Worm (Caenorhabditis elegans) whole organism, late embryonic: Measurements from ENCODE around the gene Y57G11B.3.

Experiments
- C38D4.7 ChIP-seq: fragments of 200-800 bp; sonication (Bioruptor generic); optimal IDR thresholded peaks from 2 replicates; lab custom pipeline; 2018; ENCODE audit warnings: mild to moderate bottlenecking, missing genetic modification characterization, moderate library complexity, missing compliant biosample characterization
- F13H6.1 ChIP-seq: sonication (generic microtip); optimal IDR thresholded peaks from 2 replicates; lab custom pipeline; 2016; ENCODE audit warnings: missing genetic modification characterization, missing compliant biosample characterization
- K02D7.2 ChIP-seq: sonication (generic microtip); optimal IDR thresholded peaks from 2 replicates; lab custom pipeline; 2017; ENCODE audit warnings: mild to moderate bottlenecking, missing genetic modification characterization, missing compliant biosample characterization
- ahr-1 ChIP-seq: sonication (generic microtip); optimal IDR thresholded peaks from 2 replicates; lab custom pipeline; 2016; ENCODE audit warnings: missing genetic modification characterization, missing compliant biosample characterization
- ama-1 ChIP-seq: fragments of 150-350 bp; optimal IDR thresholded peaks from 2 replicates; lab custom pipeline; 2014
- ceh-14 ChIP-seq: sonication (generic microtip); optimal IDR thresholded peaks from 2 replicates; lab custom pipeline; 2016; ENCODE audit warnings: missing genotype, missing genetic modification characterization, missing compliant biosample characterization
- ceh-18 ChIP-seq: sonication (generic microtip); optimal IDR thresholded peaks from 2 replicates; lab custom pipeline; 2016; ENCODE audit warnings: missing genetic modification characterization, missing compliant biosample characterization
- ceh-2 ChIP-seq: sonication (generic microtip); optimal IDR thresholded peaks from 2 replicates; lab custom pipeline; 2016; ENCODE audit warnings: missing genotype, missing genetic modification characterization, missing compliant biosample characterization
- ceh-34 ChIP-seq: sonication (generic microtip); optimal IDR thresholded peaks from 2 replicates; lab custom pipeline; 2016; ENCODE audit warnings: mild to moderate bottlenecking, missing genetic modification characterization, missing compliant biosample characterization
- ceh-45 ChIP-seq: fragments of 200-800 bp; sonication (Bioruptor generic); IDR thresholded peaks from 2 replicates; pipeline ENCODE4 v1.3.6; 2022; ENCODE audit warnings: missing genetic modification reagents, missing genetic modification characterization, missing compliant biosample characterization
- ceh-48 ChIP-seq: sonication (generic microtip); optimal IDR thresholded peaks from 2 replicates; lab custom pipeline; 2016; ENCODE audit warnings: missing genetic modification characterization, inconsistent platforms, missing compliant biosample characterization
- ceh-6 ChIP-seq: fragments of 200-800 bp; sonication (Bioruptor generic); optimal IDR thresholded peaks from 2 replicates; lab custom pipeline; 2018; ENCODE audit warnings: mild to moderate bottlenecking, missing genetic modification characterization, missing compliant biosample characterization
- ceh-9 ChIP-seq: sonication (generic microtip); optimal IDR thresholded peaks from 2 replicates; lab custom pipeline; 2016; ENCODE audit warnings: mild to moderate bottlenecking, missing genetic modification characterization, inconsistent platforms, missing compliant biosample characterization
- che-1 ChIP-seq: sonication (generic microtip); optimal IDR thresholded peaks from 2 replicates; lab custom pipeline; 2016; ENCODE audit warnings: mild to moderate bottlenecking, missing genetic modification characterization, missing compliant biosample characterization
- elt-4 ChIP-seq: sonication (generic microtip); optimal IDR thresholded peaks from 2 replicates; lab custom pipeline; 2016; ENCODE audit warnings: missing genetic modification characterization, missing compliant biosample characterization
- ets-4 ChIP-seq: sonication (generic microtip); optimal IDR thresholded peaks from 2 replicates; lab custom pipeline; 2016; ENCODE audit warnings: missing genetic modification characterization, missing compliant biosample characterization
- eyg-1 ChIP-seq: sonication (generic microtip); optimal IDR thresholded peaks from 2 replicates; lab custom pipeline; 2016; ENCODE audit warnings: missing genotype, missing genetic modification characterization, missing compliant biosample characterization
- fax-1 ChIP-seq: sonication (generic microtip); optimal IDR thresholded peaks from 2 replicates; lab custom pipeline; 2016; ENCODE audit warnings: missing genotype, missing genetic modification characterization, missing compliant biosample characterization
- hlh-15 ChIP-seq: sonication (generic microtip); optimal IDR thresholded peaks from 2 replicates; lab custom pipeline; 2016; ENCODE audit warnings: missing genetic modification characterization, missing compliant biosample characterization
- hlh-30 ChIP-seq: sonication (generic microtip); optimal IDR thresholded peaks from 2 replicates; lab custom pipeline; 2017; ENCODE audit warnings: antibody characterized with exemption, missing genetic modification characterization, missing compliant biosample characterization; ENCODE audit not compliant: insufficient read depth
- hlh-6 ChIP-seq: sonication (generic microtip); optimal IDR thresholded peaks from 2 replicates; lab custom pipeline; 2016; ENCODE audit warnings: missing genotype, missing genetic modification characterization, missing compliant biosample characterization
- hlh-8 ChIP-seq: sonication (generic microtip); optimal IDR thresholded peaks from 2 replicates; lab custom pipeline; 2016; ENCODE audit warnings: missing genotype, missing genetic modification characterization, missing compliant biosample characterization
- lim-6 ChIP-seq: sonication (generic microtip); optimal IDR thresholded peaks from 2 replicates; lab custom pipeline; 2016; ENCODE audit warnings: missing genetic modification characterization, missing compliant biosample characterization
- lin-11 ChIP-seq: fragments of 200-800 bp; sonication (Bioruptor generic); optimal IDR thresholded peaks from 2 replicates; lab custom pipeline; 2018; ENCODE audit warnings: mild to moderate bottlenecking, missing genetic modification characterization, missing compliant biosample characterization
- madf-2 ChIP-seq: sonication (generic microtip); optimal IDR thresholded peaks from 2 replicates; lab custom pipeline; 2017; ENCODE audit warnings: missing genetic modification characterization, missing compliant biosample characterization
- mec-3 ChIP-seq: sonication (generic microtip); optimal IDR thresholded peaks from 2 replicates; lab custom pipeline; 2016; ENCODE audit warnings: borderline replicate concordance, missing genetic modification characterization, missing compliant biosample characterization
- nhr-11 ChIP-seq: fragments of 150-350 bp; optimal IDR thresholded peaks from 2 replicates; lab custom pipeline; 2014; ENCODE audit warnings: missing biosample characterization, missing genetic modification characterization
- npax-4 ChIP-seq: sonication (generic microtip); optimal IDR thresholded peaks from 2 replicates; lab custom pipeline; 2016; ENCODE audit warnings: missing genetic modification characterization, missing compliant biosample characterization
- odd-2 ChIP-seq: sonication (generic microtip); optimal IDR thresholded peaks from 2 replicates; lab custom pipeline; 2017; ENCODE audit warnings: antibody characterized with exemption, mild to moderate bottlenecking, missing genetic modification characterization, missing compliant biosample characterization
- pag-3 ChIP-seq: sonication (generic microtip); optimal IDR thresholded peaks from 2 replicates; lab custom pipeline; 2016; ENCODE audit warnings: missing compliant biosample characterization, missing genetic modification characterization, borderline replicate concordance
- pax-1 ChIP-seq: fragments of 150-350 bp; optimal IDR thresholded peaks from 2 replicates; lab custom pipeline; 2014; ENCODE audit warnings: missing biosample characterization, missing genetic modification characterization
- pha-2 ChIP-seq: sonication (generic microtip); optimal IDR thresholded peaks from 2 replicates; lab custom pipeline; 2017; ENCODE audit warnings: mild to moderate bottlenecking, missing genetic modification characterization, missing compliant biosample characterization
- pqm-1 ChIP-seq: sonication (generic microtip); optimal IDR thresholded peaks from 2 replicates; lab custom pipeline; 2016; ENCODE audit warnings: missing genetic modification characterization, missing compliant biosample characterization
- pros-1 ChIP-seq: fragments of 150-350 bp; optimal IDR thresholded peaks from 2 replicates; lab custom pipeline; 2014; ENCODE audit warnings: missing biosample characterization, missing genetic modification reagents, missing genetic modification characterization
- ref-2 ChIP-seq: sonication (generic microtip); optimal IDR thresholded peaks from 2 replicates; lab custom pipeline; 2016; ENCODE audit warnings: missing genetic modification characterization, missing compliant biosample characterization
- sdc-2 ChIP-seq: sonication (generic microtip); optimal IDR thresholded peaks from 2 replicates; lab custom pipeline; 2016; ENCODE audit warnings: missing genotype, missing genetic modification characterization, missing compliant biosample characterization
- sox-2 ChIP-seq: fragments of 200-800 bp; sonication (Bioruptor generic); IDR thresholded peaks from 2 replicates; pipeline ENCODE4 v1.3.6; 2022; ENCODE audit warnings: missing genetic modification reagents, missing genetic modification characterization, missing compliant biosample characterization
- tbx-2 ChIP-seq: sonication (generic microtip); optimal IDR thresholded peaks from 2 replicates; lab custom pipeline; 2016; ENCODE audit warnings: missing genetic modification characterization, missing compliant biosample characterization
- unc-3 ChIP-seq, 2 experiments: fragments of 200-800 bp in 1 of 2; sonication (Bioruptor generic) in 1 of 2; sonication (generic microtip) in 1 of 2; conservative IDR thresholded peaks in 1 of 2; optimal IDR thresholded peaks in 1 of 2; 2 replicates each; pipeline versions ENCODE4 v1.3.6 to Lab custom; 2016 to 2022; ENCODE audit warnings: missing compliant biosample characterization in 2 of 2, missing genetic modification characterization in 2 of 2, missing genetic modification reagents in 1 of 2
- unc-55 ChIP-seq: sonication (generic microtip); optimal IDR thresholded peaks from 2 replicates; lab custom pipeline; 2017; ENCODE audit warnings: missing biosample characterization, missing genetic modification reagents, missing genetic modification characterization

Gene Y57G11B.3

DNA sequence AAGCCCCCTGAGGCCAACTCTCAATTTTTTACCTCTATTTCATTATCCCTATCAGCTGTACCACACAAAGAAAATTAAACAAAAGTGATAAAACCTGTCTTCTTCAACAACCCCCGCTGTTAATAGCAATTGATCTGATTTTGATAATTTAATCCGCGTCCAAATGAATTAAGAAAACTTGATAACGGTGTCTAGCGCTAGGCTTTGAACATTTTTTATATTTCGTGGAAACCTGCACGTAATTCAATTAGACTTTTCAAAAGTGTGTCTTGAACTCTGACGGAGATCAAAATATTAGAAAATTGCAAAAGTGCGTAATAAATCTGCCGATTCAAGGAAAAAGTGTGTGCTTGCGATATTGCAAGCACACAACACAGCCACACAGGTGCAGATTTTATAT, 39.2 kb upstream of the Y57G11B.3 start:
- no peak for TF ChIP-seq lim-6 (tag; lab: Kevin White, UChicago)
- no peak for TF ChIP-seq hlh-6
- TF ChIP-seq sox-2 = no peak
- TF ChIP-seq K02D7.2 (tag; lab: Kevin White, UChicago) = no peak
- TF ChIP-seq madf-2 (tag; lab: Kevin White, UChicago) = no peak
- TF ChIP-seq eyg-1 = no peak
- no peak for TF ChIP-seq ahr-1 (tag; lab: Kevin White, UChicago)
- no peak for TF ChIP-seq mec-3 (tag; lab: Kevin White, UChicago)
- TF ChIP-seq nhr-11 = no peak
- TF ChIP-seq lin-11 = no peak
- TF ChIP-seq pax-1 (tag; lab: Kevin White, UChicago) = no peak
- no peak for TF ChIP-seq ceh-48 (tag; lab: Kevin White, UChicago)
- no peak for TF ChIP-seq ceh-45 (GFP tag; lab: Robert Waterston, UW)
- TF ChIP-seq npax-4 (tag; lab: Kevin White, UChicago) = no peak
- no peak for TF ChIP-seq ref-2 (tag; lab: Kevin White, UChicago)
- no peak for TF ChIP-seq hlh-15 (tag; lab: Kevin White, UChicago)
- TF ChIP-seq C38D4.7 (GFP tag; lab: Kevin White, UChicago) = no peak
- TF ChIP-seq pha-2 (tag; lab: Kevin White, UChicago) = no peak
- TF ChIP-seq ceh-14 = no peak
- no peak for TF ChIP-seq pag-3
- TF ChIP-seq, all 69 proteins: peak for 0

DNA sequence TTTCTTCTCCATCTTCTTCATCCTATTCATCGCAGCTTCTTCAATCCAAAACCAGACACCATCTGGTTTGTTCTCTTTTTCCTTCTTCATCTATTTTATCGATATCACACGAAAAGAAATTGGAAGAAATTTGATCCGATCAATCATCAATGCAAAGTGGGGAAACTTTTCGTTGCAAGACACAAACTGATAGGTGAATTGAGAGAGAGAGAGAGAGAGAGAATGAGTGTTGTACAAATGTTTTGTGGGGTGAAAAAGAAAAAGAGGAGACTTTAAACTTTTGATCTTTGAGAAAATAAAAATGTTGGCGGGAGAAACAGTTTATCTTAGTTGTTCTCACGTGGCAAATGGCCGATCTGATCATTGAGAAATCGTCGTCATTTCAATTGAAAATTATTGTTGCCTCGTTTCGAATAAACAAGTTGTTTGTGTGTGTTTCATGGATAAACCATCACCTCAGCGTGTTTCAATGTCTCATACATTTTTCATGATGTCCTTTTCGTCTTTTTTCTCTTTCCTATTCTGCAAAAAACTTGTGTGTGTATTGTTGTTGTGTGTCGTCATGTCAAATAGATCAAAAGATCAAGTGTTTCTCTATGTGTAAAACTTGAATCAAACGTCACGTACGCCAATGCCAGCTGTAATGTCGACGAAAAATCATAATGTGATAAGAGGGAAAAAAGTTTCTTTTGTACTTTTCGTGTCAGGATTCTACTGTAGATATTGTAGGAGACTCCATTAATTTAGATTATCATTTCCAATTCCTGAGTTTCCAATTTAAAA, 38.6 kb upstream of the Y57G11B.3 start:
- TF ChIP-seq ceh-6 (GFP tag; lab: Kevin White, UChicago) (no peak), ceh-2 (tag; lab: Kevin White, UChicago) (no peak), F13H6.1 (tag; lab: Kevin White, UChicago) (no peak), ceh-34 (tag; lab: Kevin White, UChicago) (peak; percentile 52), unc-55 (peak; percentile 31), ceh-18 (tag; lab: Kevin White, UChicago) (peak; percentile 72), fax-1 (tag; lab: Kevin White, UChicago) (no peak), ceh-9 (tag; lab: Kevin White, UChicago) (no peak), che-1 (tag; lab: Kevin White, UChicago) (no peak), odd-2 (no peak), sdc-2 (no peak)

DNA sequence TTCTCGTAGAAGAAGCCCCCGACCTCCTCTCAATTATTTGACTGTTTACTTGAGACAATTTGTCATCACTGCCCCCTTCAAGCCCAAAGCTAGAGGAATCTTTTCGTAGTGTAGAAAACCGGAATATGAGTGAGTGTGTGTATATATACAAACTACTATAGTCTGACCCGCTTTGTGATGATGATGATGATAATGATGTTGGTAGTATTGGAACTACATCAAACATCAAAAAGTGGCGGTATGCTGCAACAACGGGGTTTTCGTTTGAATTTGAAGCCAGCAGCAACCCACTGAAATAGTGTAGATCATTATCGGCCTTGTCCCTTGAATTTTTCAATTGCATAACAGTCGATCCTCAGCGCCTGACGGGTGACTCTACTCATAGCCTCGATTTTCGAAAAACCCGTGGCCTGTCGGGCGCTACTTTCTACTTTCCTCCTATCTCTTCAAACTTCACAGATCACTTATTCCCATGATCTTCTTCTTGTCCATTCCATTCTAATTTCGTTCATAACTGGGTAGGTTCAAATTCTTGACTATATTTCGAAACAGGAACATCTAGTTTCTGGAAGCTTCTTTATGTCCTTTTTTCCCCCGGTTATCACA, 37.8 kb upstream of the Y57G11B.3 start:
- TF ChIP-seq ref-2 (tag; lab: Kevin White, UChicago) (no peak), hlh-30 (tag; lab: Kevin White, UChicago) (no peak), pqm-1 (tag; lab: Kevin White, UChicago) (no peak), ama-1 (no peak), tbx-2 (tag; lab: Kevin White, UChicago) (no peak), pros-1 (tag; lab: Kevin White, UChicago) (no peak), unc-3 (GFP tag; conservative IDR thresholded peaks at IDR 0.05; lab: Robert Waterston, UW) (no peak), unc-3 (tag; optimal IDR thresholded peaks at IDR 0.05; lab: Kevin White, UChicago) (no peak), eyg-1 (no peak), ets-4 (no peak), fax-1 (tag; lab: Kevin White, UChicago) (no peak), hlh-8 (tag; lab: Kevin White, UChicago) (no peak), elt-4 (tag; lab: Kevin White, UChicago) (no peak), ahr-1 (tag; lab: Kevin White, UChicago) (no peak), hlh-6 (no peak), odd-2 (no peak)
